Worm (Caenorhabditis elegans): Measurements from ENCODE around the gene K08E4.3.

ce11 chrIV:12035422-12035821 lies 22.1 kb upstream of the K08E4.3 start:
- TF ChIP-seq unc-62 (GFP tag; optimal IDR thresholded peaks at IDR 0.05) (no peak), pha-4 (tag; optimal IDR thresholded peaks at IDR 0.05) (no peak), M03D4.4 (tag; optimal IDR thresholded peaks at IDR 0.05) (no peak), nhr-12 (tag; optimal IDR thresholded peaks at IDR 0.05) (no peak)
